Worm (Caenorhabditis elegans) whole organism, L4/young adult: Measurements from ENCODE around the gene ric-7.

ENCODE experiments used
- W03F9.2 ChIP-seq: fragments of 150-350 bp; optimal IDR thresholded peaks from 2 replicates; lab custom pipeline; 2014; ENCODE audit warnings: missing biosample characterization, missing genetic modification characterization
- dao-5 ChIP-seq: sonication (generic microtip); optimal IDR thresholded peaks from 2 replicates; lab custom pipeline; 2016; ENCODE audit warnings: missing genotype, missing genetic modification characterization, moderate library complexity, missing compliant biosample characterization
- him-1 ChIP-seq: sonication (generic microtip); optimal IDR thresholded peaks from 2 replicates; lab custom pipeline; 2016; ENCODE audit warnings: missing genotype, missing genetic modification reagents, missing genetic modification characterization, missing compliant biosample characterization

ce11 chrV:13993478-13993877 is 12.2 kb downstream of the ric-7 start:
- TF ChIP-seq dao-5 (no peak), W03F9.2 (no peak), him-1 (tag; lab: Kevin White, UChicago) (no peak)
